Worm (Caenorhabditis elegans) whole organism, early embryonic: ENCODE data around the gene cgt-3.
"Not testable (repeated sequence)": the region's sequence is repeated elsewhere in the genome, so short reads cannot be mapped to it uniquely, and the experiment has no call there.

Experiments
- B0310.2 ChIP-seq: sonication (generic microtip); optimal IDR thresholded peaks from 2 replicates; lab custom pipeline; 2016; ENCODE audit warnings: mild to moderate bottlenecking, missing genetic modification characterization, missing compliant biosample characterization
- F13C5.2 ChIP-seq: sonication (generic microtip); optimal IDR thresholded peaks from 2 replicates; lab custom pipeline; 2017; ENCODE audit warnings: mild to moderate bottlenecking, missing genetic modification characterization, inconsistent platforms, missing compliant biosample characterization
- aly-1 ChIP-seq: sonication (generic microtip); optimal IDR thresholded peaks from 2 replicates; lab custom pipeline; 2016; ENCODE audit warnings: missing genetic modification characterization, missing compliant biosample characterization
- ama-1 ChIP-seq: fragments of 150-350 bp; optimal IDR thresholded peaks from 2 replicates; lab custom pipeline; 2014
- ceh-13 ChIP-seq: fragments of 200-800 bp; sonication (Bioruptor generic); optimal IDR thresholded peaks from 2 replicates; lab custom pipeline; 2018; ENCODE audit warnings: mild to moderate bottlenecking, missing genetic modification characterization, missing compliant biosample characterization
- ceh-36 ChIP-seq: sonication (generic microtip); optimal IDR thresholded peaks from 2 replicates; lab custom pipeline; 2016; ENCODE audit warnings: missing genetic modification characterization, inconsistent platforms, missing compliant biosample characterization
- ets-7 ChIP-seq: sonication (generic microtip); optimal IDR thresholded peaks from 2 replicates; lab custom pipeline; 2016; ENCODE audit warnings: missing genotype, missing genetic modification characterization, missing compliant biosample characterization
- flt-1 ChIP-seq: fragments of 200-800 bp; sonication (Bioruptor generic); IDR thresholded peaks from 2 replicates; pipeline ENCODE4 v1.3.6; 2022; ENCODE audit warnings: missing genetic modification characterization, missing compliant biosample characterization
- hmbx-1 ChIP-seq: sonication (generic microtip); optimal IDR thresholded peaks from 2 replicates; lab custom pipeline; 2016; ENCODE audit warnings: mild to moderate bottlenecking, missing genetic modification characterization, missing compliant biosample characterization
- hmg-4 ChIP-seq: fragments of 200-800 bp; sonication (Bioruptor generic); optimal IDR thresholded peaks from 2 replicates; lab custom pipeline; 2018; ENCODE audit warnings: mild to moderate bottlenecking, missing genetic modification characterization, missing compliant biosample characterization
- hnd-1 ChIP-seq: sonication (generic microtip); optimal IDR thresholded peaks from 2 replicates; lab custom pipeline; 2016; ENCODE audit warnings: missing genetic modification characterization, missing compliant biosample characterization
- pes-1 ChIP-seq: fragments of 200-800 bp; sonication (Bioruptor generic); IDR thresholded peaks from 2 replicates; pipeline ENCODE4 v1.3.6; 2022; ENCODE audit warnings: missing genetic modification reagents, missing genetic modification characterization, missing compliant biosample characterization
- scrt-1 ChIP-seq: fragments of 200-800 bp; sonication (Bioruptor generic); IDR thresholded peaks from 2 replicates; pipeline ENCODE4 v1.3.6; 2022; ENCODE audit warnings: missing genetic modification characterization, missing compliant biosample characterization
- sea-1 ChIP-seq: fragments of 200-800 bp; sonication (Bioruptor generic); conservative IDR thresholded peaks from 2 replicates; pipeline ENCODE4 v1.3.6; 2022; ENCODE audit warnings: missing genetic modification characterization, missing compliant biosample characterization
- tbx-11 ChIP-seq: fragments of 200-800 bp; sonication (Bioruptor generic); IDR thresholded peaks from 2 replicates; pipeline ENCODE4 v1.3.6; 2022; ENCODE audit warnings: missing genetic modification characterization, missing compliant biosample characterization
- tbx-37 ChIP-seq: fragments of 200-800 bp; sonication (Bioruptor generic); conservative IDR thresholded peaks from 2 replicates; pipeline ENCODE4 v1.3.6; 2022; ENCODE audit warnings: missing genetic modification reagents, missing genetic modification characterization, missing compliant biosample characterization
- tra-4 ChIP-seq: sonication (generic microtip); optimal IDR thresholded peaks from 2 replicates; lab custom pipeline; 2017; ENCODE audit warnings: missing genetic modification characterization, missing compliant biosample characterization

cgt-3 gene

DNA sequence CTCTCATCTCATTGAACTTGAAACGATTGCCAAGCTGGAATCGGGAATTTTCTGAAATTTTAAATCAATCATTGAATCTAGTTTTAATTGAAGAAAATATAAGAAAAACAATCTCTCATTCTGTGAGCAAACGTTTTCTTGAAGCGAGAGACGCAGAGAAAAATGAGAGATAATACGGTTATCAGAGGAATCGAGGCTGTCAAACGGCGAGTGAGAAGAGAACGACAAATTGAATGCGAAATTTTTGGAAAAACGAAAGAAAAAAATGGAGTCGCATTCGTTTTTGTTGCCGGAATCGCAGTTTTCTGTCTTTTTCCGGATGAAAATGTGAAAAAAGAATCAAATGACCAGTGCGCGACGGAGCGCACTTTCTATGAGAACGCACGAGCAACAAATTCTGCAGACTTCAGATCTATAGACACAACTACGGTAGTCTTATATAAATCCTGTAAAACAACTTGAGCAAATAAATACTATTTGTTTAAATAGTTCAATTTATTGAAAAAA lies 37.5 kb upstream of the cgt-3 start, which contains the start of gene tex-2:
Gene tex-2, minus strand, starts transcription at position 51 of the 507 bp plus-strand sequence.
- TF ChIP-seq hnd-1 (tag; lab: Kevin White, UChicago), result no peak
- TF ChIP-seq scrt-1 (GFP tag; lab: Robert Waterston, UW), result no peak
- no peak for TF ChIP-seq flt-1 (GFP tag; lab: Robert Waterston, UW)
- TF ChIP-seq tra-4 (tag; lab: Kevin White, UChicago), result no peak
- no peak for TF ChIP-seq F13C5.2 (tag; lab: Kevin White, UChicago)
- TF ChIP-seq ama-1 (lab: Kevin White, UChicago), result no peak
- no peak for TF ChIP-seq ceh-13 (GFP tag; lab: Kevin White, UChicago)
- no peak for TF ChIP-seq pes-1 (GFP tag; lab: Robert Waterston, UW)
- TF ChIP-seq hmg-4 (GFP tag; lab: Kevin White, UChicago), result no peak
- TF ChIP-seq ets-7 (tag; lab: Kevin White, UChicago), result no peak

DNA sequence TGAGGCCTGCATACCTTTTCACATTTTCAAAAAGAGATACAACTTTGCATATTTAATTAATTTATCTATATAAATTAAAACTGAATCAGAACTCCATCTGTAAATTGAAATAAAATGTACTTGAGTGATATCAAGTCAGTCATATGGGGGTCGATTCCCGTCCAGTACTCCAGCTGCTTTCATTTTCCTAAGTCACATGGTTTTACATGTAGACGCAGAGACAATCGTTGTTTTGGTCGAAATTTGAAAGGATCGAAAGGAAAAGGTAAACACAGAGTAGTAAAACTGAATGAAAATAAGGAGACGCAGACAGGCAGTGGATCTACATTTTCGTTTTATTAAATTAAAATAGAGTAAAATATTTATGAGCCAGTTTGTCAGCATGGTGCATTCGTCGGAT lies 37.0 kb upstream of the cgt-3 start:
- no peak for TF ChIP-seq hmg-4 (GFP tag; lab: Kevin White, UChicago)
- no peak for TF ChIP-seq aly-1 (tag; lab: Kevin White, UChicago)
- TF ChIP-seq tbx-11 (GFP tag; lab: Robert Waterston, UW), result no peak
- TF ChIP-seq ama-1 (lab: Kevin White, UChicago), result no peak
- no peak for TF ChIP-seq ceh-36 (tag; lab: Kevin White, UChicago)
- no peak for TF ChIP-seq pes-1 (GFP tag; lab: Robert Waterston, UW)
- TF ChIP-seq scrt-1 (GFP tag; lab: Robert Waterston, UW), result no peak
- TF ChIP-seq hnd-1 (tag; lab: Kevin White, UChicago), result no peak
- no peak for TF ChIP-seq F13C5.2 (tag; lab: Kevin White, UChicago)

DNA sequence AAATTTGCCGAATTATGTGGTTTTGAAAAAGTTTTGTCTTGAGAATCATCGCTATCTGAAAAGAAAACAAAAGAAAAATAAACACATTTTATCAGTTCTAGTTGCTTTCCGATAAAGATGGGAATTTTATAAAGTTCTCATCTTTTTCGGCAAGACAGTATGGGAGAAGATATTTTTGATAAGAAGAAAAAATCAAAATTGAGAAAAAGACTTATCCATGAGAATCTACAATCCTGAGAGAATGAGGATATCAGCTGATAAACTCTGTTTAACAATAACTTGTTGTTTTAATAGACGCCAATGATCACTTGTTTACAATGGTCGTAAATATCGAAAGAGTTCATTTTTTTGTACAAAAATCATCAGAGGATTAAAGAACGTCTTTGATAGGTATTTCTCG lies 35.1 kb upstream of the cgt-3 start, which contains the start of gene F55C12.6:
Gene F55C12.6, minus strand, starts transcription at position 101 of the 400 bp plus-strand sequence.
- TF ChIP-seq flt-1 (GFP tag; lab: Robert Waterston, UW) (no peak), aly-1 (tag; lab: Kevin White, UChicago) (no peak), tbx-11 (GFP tag; lab: Robert Waterston, UW) (no peak), B0310.2 (tag; lab: Kevin White, UChicago) (no peak), pes-1 (GFP tag; lab: Robert Waterston, UW) (no peak), sea-1 (GFP tag; lab: Robert Waterston, UW) (no peak), hmg-4 (GFP tag; lab: Kevin White, UChicago) (no peak), F13C5.2 (tag; lab: Kevin White, UChicago) (no peak), scrt-1 (GFP tag; lab: Robert Waterston, UW) (no peak), hnd-1 (tag; lab: Kevin White, UChicago) (no peak), ceh-13 (GFP tag; lab: Kevin White, UChicago) (no peak), tra-4 (tag; lab: Kevin White, UChicago) (no peak), hmbx-1 (tag; lab: Kevin White, UChicago) (no peak), tbx-37 (GFP tag; lab: Robert Waterston, UW) (no peak)

DNA sequence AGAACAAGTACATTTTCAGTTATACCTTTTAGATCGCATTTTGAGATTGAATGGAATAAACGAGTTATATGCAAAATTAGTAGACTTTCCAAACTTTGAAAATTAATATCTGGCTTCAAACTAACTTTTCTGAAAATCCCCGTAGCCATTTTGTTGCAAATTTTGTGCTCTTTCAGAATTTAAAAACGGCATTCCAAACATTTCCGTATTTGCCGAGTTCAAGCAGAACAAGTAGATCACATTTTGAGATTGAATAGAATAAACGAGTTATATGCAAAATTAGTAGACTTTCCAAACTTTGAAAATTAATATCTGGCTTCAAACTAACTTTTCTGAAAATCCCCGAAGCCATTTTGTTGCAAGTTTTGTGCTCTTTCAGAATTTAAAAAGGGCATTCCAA lies 34.6 kb upstream of the cgt-3 start, which contains the start of gene F55C12.2:
Gene F55C12.2, plus strand, starts transcription at position 301 of the 400 bp plus-strand sequence.
- TF ChIP-seq scrt-1 (GFP tag; lab: Robert Waterston, UW); ceh-36 (tag; lab: Kevin White, UChicago); B0310.2 (tag; lab: Kevin White, UChicago): not testable (repeated sequence)

DNA sequence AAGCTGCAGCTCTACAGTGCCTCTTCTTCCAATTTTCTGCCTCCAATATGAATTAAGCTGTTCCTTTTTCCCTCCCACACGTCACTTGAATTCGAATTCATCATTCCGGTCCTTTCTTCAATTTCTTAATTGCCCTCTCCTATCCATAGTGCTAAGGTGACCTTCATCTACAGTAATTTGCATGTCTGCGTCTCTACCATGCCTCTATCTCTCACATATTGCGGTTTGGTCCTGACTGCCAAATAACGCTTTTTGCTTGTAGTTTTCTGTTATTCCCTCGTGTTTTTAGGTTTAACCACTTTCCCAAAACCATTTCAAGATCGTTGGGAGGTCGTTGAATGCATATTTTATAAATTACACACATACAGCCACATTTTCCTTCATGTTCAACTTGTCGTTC lies 30.4 kb upstream of the cgt-3 start:
- TF ChIP-seq F13C5.2 (tag; lab: Kevin White, UChicago), result no peak
- no peak for TF ChIP-seq flt-1 (GFP tag; lab: Robert Waterston, UW)
- TF ChIP-seq hnd-1 (tag; lab: Kevin White, UChicago), result no peak
- TF ChIP-seq tra-4 (tag; lab: Kevin White, UChicago), result no peak
- no peak for TF ChIP-seq ceh-36 (tag; lab: Kevin White, UChicago)
- TF ChIP-seq tbx-11 (GFP tag; lab: Robert Waterston, UW), result no peak
- TF ChIP-seq ets-7 (tag; lab: Kevin White, UChicago), result no peak
- no peak for TF ChIP-seq scrt-1 (GFP tag; lab: Robert Waterston, UW)
- TF ChIP-seq hmbx-1 (tag; lab: Kevin White, UChicago), result no peak
- TF ChIP-seq B0310.2 (tag; lab: Kevin White, UChicago), result no peak
- no peak for TF ChIP-seq aly-1 (tag; lab: Kevin White, UChicago)
- no peak for TF ChIP-seq tbx-37 (GFP tag; lab: Robert Waterston, UW)

DNA sequence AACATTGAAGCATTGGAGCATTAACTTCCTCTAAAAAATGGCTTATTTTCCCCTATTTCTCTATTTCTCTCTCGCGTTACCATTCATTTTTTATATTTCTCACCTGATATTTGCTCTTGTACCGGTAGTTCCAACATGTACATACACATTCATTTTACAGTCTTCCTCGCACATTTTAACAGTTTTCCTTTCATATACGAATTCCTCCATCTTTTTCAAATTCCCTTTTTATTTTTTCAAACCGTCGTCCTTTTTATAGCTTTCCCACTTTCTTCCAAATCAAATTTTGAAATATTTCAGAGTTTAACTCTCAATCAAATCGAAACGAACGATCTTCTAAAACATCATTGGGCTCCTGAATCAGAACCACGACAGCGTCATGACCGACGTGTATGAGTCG lies 26.9 kb upstream of the cgt-3 start, which contains the start of gene rfip-1:
Gene rfip-1, plus strand, starts transcription at position 301 of the 400 bp plus-strand sequence.
- no peak for TF ChIP-seq hnd-1 (tag; lab: Kevin White, UChicago)
- no peak for TF ChIP-seq pes-1 (GFP tag; lab: Robert Waterston, UW)
- no peak for TF ChIP-seq F13C5.2 (tag; lab: Kevin White, UChicago)
- TF ChIP-seq ceh-13 (GFP tag; lab: Kevin White, UChicago), result no peak
- no peak for TF ChIP-seq aly-1 (tag; lab: Kevin White, UChicago)

DNA sequence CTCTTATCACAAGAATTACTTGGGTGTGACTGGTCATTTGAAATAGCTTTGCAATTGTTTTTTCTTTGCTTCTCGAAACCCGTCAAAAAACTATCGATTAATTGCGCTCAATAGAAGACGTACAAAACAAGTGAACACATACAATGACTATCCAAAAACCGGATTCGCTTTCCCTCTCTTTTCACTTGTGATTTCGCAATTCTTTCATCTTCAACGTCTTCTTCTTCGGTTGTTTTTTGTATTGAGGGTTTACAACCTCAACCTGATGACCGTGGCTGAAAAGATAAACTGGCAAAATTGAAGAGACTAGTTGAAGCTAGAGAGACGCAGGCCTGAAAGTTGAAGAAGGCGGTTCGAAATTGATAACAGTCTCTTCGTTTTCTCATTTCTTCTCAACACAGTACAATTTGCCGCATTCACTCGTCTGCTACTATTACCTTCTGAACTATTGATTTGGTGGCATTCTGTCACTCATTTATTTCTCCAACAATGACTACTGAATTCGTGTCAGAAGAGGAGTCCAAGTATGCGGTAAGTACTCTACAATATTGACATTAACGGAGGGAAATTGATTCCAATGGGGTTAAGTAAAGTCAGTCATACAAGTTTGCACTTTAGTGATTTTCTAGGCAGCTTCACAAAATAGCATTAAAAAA lies 25.0 kb upstream of the cgt-3 start:
- TF ChIP-seq sea-1 (GFP tag; lab: Robert Waterston, UW) (no peak), hnd-1 (tag; lab: Kevin White, UChicago) (no peak), tbx-11 (GFP tag; lab: Robert Waterston, UW) (no peak), scrt-1 (GFP tag; lab: Robert Waterston, UW) (no peak), B0310.2 (tag; lab: Kevin White, UChicago) (no peak), flt-1 (GFP tag; lab: Robert Waterston, UW) (no peak), ceh-13 (GFP tag; lab: Kevin White, UChicago) (no peak), ets-7 (tag; lab: Kevin White, UChicago) (no peak), hmg-4 (GFP tag; lab: Kevin White, UChicago) (no peak), tra-4 (tag; lab: Kevin White, UChicago) (no peak), tbx-37 (GFP tag; lab: Robert Waterston, UW) (no peak), pes-1 (GFP tag; lab: Robert Waterston, UW) (no peak), hmbx-1 (tag; lab: Kevin White, UChicago) (no peak), ama-1 (lab: Kevin White, UChicago) (no peak), ceh-36 (tag; lab: Kevin White, UChicago) (no peak)
